Worm (Caenorhabditis elegans): Measurements from ENCODE around the gene C05B5.1.

- TF ChIP-seq sea-1 (GFP tag; conservative IDR thresholded peaks at IDR 0.05), result no peak
- TF ChIP-seq ama-1 (optimal IDR thresholded peaks at IDR 0.05), result no peak
These were observed 45.0 kb upstream of the C05B5.1 start, which contains the start of gene M04D8.5 for ce11 chrIII:10033213-10033612.
